Worm (Caenorhabditis elegans) whole organism, dauer: ENCODE measurements around the gene Y55F3C.9.

ENCODE experiments used
- unc-62 ChIP-seq: sonication (generic microtip); optimal IDR thresholded peaks from 2 replicates; lab custom pipeline; 2017; ENCODE audit warnings: missing biosample characterization, missing genetic modification reagents, missing genetic modification characterization

Gene Y55F3C.9

ce11 chrIV:736447-736846, 8.5 kb upstream of the Y55F3C.9 start, which contains the start of gene kvs-5:
Gene kvs-5 (plus strand): TSS chrIV:736747.
- no peak for TF ChIP-seq unc-62 (GFP tag; lab: Kevin White, UChicago)

DNA sequence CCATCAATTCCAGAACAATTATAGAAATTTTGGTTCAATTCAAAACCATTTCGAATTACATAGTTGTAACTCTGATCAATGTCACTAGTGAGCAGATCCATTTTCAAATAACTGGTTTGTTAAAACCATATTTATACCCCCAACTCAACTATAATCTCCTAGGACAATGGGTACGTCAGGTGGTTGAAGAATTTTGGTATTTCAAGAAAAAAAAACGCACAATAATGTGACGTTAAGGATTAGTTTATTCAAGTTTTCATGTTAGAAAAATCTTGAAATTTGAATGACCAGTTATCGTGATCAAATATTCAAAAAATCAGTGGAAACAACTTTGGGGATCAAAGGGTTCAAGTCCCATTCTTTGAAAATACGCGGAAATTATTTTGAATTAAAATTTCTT, 2.9 kb upstream of the Y55F3C.9 start, which contains the start of gene srt-24:
TSS of gene srt-24 (minus strand) at position 101 of the 400 bp plus-strand sequence.
- no peak for TF ChIP-seq unc-62 (GFP tag; lab: Kevin White, UChicago)

DNA sequence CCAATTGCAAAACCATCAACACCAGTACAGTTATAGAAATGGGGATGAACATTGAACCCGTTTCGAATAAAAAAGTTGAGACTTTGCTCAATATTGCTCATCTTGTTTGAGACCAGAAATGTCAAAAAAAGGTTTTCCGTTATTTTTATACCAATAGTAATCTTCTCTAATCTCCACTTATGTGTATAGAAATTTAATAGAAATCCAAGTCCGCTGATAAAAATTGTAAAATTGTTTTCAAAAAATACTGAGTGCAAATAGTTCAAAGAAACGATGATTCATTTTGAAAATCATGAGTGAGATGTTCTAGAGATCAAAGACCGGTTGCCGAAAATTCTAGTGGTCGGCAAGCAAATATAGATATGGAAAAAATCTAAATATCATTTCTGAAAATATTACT, 8.6 kb downstream of the Y55F3C.9 start, which contains the start of gene Y55F3C.10:
TSS of gene Y55F3C.10 (minus strand) at position 101 of the 400 bp plus-strand sequence.
- no peak for TF ChIP-seq unc-62 (GFP tag; lab: Kevin White, UChicago)

ce11 chrIV:716323-716722, 11.7 kb downstream of the Y55F3C.9 start, which contains the start of gene clec-164:
Gene clec-164 (plus strand): TSS chrIV:716623.
- TF ChIP-seq unc-62 (GFP tag; lab: Kevin White, UChicago): no peak

- no peak for TF ChIP-seq unc-62 (GFP tag; lab: Kevin White, UChicago)
These were observed 12.6 kb downstream of the Y55F3C.9 start for ce11 chrIV:715433-715832.

DNA sequence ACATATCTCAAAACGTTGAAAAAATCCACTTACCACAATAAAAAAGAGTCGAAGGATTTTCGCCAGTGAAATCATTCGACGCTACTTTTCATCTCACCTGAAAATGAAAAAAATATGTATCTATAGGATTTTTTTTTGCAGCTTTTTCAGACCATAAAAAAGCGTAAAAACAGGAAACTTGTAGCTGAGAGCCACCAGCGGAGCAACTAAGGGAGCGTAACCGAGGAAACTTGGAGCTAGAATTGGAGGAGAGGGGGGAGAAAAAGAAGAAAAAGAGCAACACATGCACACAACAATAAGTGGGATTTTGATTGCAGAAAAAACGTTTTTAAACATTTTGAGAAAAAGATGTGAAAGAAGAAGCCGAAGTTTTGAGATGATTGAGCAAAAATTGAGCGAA, 20.4 kb downstream of the Y55F3C.9 start, which contains the start of gene cutl-26:
TSS of gene cutl-26 (minus strand) at position 101 of the 400 bp plus-strand sequence.
- no peak for TF ChIP-seq unc-62 (GFP tag; lab: Kevin White, UChicago)

DNA sequence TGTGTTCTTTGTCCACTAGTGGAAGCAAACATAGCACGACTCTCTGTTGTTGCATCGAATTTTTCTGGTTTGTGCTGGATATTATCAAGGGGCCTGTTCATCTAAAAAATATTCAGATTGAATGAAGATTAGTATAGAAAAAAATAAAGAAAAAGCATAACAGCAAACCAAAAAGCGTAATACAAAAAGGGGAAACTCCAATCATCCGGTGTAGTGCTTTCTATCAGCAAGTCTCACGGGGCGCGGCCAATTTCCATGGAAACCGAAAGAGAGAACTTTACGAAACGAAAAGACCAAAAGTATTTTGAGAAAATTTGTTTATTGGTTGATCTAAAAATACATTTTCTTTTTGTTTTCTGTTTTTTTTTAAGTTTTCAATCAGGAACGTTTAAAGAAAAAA, 29.7 kb downstream of the Y55F3C.9 start, which contains the start of gene Y55F3C.17:
TSS of gene Y55F3C.17 (minus strand) at position 101 of the 400 bp plus-strand sequence.
- no peak for TF ChIP-seq unc-62 (GFP tag; lab: Kevin White, UChicago)

ce11 chrIV:684748-685147, 43.2 kb downstream of the Y55F3C.9 start:
- no peak for TF ChIP-seq unc-62 (GFP tag; lab: Kevin White, UChicago)

DNA sequence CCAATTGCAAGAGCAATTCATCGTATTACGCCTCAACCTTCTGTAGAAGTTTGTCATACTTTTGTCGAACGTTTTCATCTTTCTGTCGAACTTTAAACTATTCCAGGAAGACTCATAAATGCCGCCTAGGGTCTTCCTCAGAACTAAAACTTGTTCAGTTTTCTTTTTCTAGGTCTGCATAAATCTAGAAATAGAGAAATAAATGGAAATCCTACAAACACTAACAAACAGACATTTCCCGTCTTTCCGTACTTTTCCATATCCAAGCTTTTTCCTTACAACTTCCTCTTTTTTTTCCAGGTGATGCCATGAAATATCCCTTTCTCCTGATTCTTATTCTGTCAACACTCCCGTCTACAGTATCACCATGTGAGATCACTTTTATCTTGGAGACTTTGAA, 43.8 kb downstream of the Y55F3C.9 start, which contains the start of gene cutl-28:
TSS of gene cutl-28 (plus strand) at position 301 of the 400 bp plus-strand sequence.
- no peak for TF ChIP-seq unc-62 (GFP tag; lab: Kevin White, UChicago)

- TF ChIP-seq unc-62 (GFP tag; lab: Kevin White, UChicago): no peak
These were observed 45.2 kb downstream of the Y55F3C.9 start for ce11 chrIV:682726-683340.

- TF ChIP-seq unc-62 (GFP tag; lab: Kevin White, UChicago): no peak
These were observed 51.7 kb downstream of the Y55F3C.9 start, which contains the start of gene K11H12.5 for ce11 chrIV:676280-676679. Gene K11H12.5 (plus strand): TSS chrIV:676580.

ce11 chrIV:675471-676159, 52.4 kb downstream of the Y55F3C.9 start, which contains the start of the genes K11H12.4 and K11H12.10:
Gene K11H12.4 (minus strand): TSS chrIV:675883.
Gene K11H12.10 (plus strand): TSS chrIV:676075.
- TF ChIP-seq unc-62 (GFP tag; lab: Kevin White, UChicago): no peak

DNA sequence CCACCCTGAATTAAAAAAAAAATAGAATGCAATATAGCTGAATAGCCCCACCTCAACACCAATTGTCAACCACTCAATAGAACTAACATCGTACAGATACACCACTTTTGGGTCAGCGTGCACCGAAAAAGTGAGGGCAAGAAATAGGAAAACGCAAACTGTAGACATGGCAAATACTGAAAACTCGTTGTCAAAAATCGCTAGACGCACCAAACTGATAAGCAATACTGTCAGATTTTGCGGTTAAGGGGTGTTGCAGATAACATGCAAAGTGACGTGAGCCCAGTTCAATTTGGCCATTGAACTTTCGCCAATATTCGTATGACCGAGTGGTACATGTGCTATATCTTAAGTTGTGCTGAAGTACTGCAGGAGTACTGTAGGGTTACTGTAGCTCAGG, 54.7 kb downstream of the Y55F3C.9 start, which contains the start of gene K11H12.3:
TSS of gene K11H12.3 (minus strand) at position 168 of the 400 bp plus-strand sequence.
- TF ChIP-seq unc-62 (GFP tag; lab: Kevin White, UChicago): no peak

DNA sequence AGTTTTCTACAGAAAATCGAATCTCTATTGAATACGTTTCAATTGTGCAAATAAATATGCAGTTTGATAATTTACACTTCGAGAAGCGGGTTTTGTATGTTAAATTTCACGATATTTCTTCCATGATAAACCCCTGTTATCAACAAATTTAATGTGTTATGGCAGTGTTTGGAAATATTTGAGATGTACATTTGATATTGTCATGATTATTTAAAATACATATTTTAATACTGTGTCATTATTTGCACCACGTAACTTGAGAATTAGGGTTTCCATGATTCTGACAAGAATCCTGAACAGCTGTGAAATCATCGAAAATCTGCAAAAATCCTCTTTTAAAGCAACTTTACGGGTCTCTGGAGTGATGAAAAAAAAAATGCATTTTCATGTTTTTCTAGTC, 57.5 kb downstream of the Y55F3C.9 start, which contains the start of gene K11H12.11:
TSS of gene K11H12.11 (minus strand) at position 101 of the 400 bp plus-strand sequence.
- TF ChIP-seq unc-62 (GFP tag; lab: Kevin White, UChicago): no peak
